Worm (Caenorhabditis elegans): ENCODE results near the gene ZK370.4.

DNA sequence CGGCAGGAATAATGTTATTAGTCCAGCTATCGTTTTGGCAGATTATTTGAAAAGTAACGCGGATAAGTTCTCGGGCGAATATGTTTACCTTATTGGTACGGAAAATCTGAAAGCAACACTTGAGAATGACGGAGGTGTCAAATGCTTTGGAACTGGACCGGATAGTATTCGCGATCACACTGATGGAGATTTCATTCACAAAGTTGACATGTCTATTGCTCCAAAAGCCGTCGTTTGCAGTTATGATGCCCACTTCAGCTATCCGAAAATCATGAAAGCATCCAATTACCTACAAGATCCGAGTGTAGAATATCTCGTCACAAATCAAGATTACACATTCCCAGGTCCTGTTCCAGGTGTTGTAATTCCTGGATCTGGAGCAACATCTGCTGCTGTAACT is 42.2 kb upstream of the ZK370.4 start:
- TF ChIP-seq ama-1 (optimal IDR thresholded peaks at IDR 0.05) (no peak), tbx-37 (GFP tag; conservative IDR thresholded peaks at IDR 0.05) (no peak), aly-1 (tag; optimal IDR thresholded peaks at IDR 0.05) (no peak), scrt-1 (GFP tag; IDR thresholded peaks at IDR 0.05) (no peak), tra-4 (tag; optimal IDR thresholded peaks at IDR 0.05) (no peak), hmbx-1 (tag; optimal IDR thresholded peaks at IDR 0.05) (no peak), tbx-11 (GFP tag; IDR thresholded peaks at IDR 0.05) (no peak)
